Worm (Caenorhabditis elegans) whole organism, L4 larva: ENCODE data around the gene K09E3.7.

Experiments
- aha-1 ChIP-seq: fragments of 150-350 bp; peaks from one replicate; lab custom pipeline; 2014; ENCODE audit warnings: missing biosample characterization, missing genetic modification characterization
- hmg-1.1 ChIP-seq: fragments of 200-800 bp; sonication (Bioruptor generic); IDR thresholded peaks from 2 replicates; pipeline ENCODE4 v1.3.6; 2022; ENCODE audit warnings: missing genetic modification reagents, missing genetic modification characterization, missing compliant biosample characterization
- madf-9 ChIP-seq: fragments of 200-800 bp; sonication (Bioruptor generic); conservative IDR thresholded peaks from 2 replicates; pipeline ENCODE4 v1.3.6; 2022; ENCODE audit warnings: missing genetic modification reagents, missing genetic modification characterization, missing compliant biosample characterization
- nhr-41 ChIP-seq: fragments of 200-800 bp; sonication (Bioruptor generic); IDR thresholded peaks from 2 replicates; pipeline ENCODE4 v1.3.6; 2022; ENCODE audit warnings: missing genetic modification reagents, missing genetic modification characterization, missing compliant biosample characterization

- TF ChIP-seq aha-1 (tag; lab: Kevin White, UChicago) (no peak), nhr-41 (GFP tag; lab: Robert Waterston, UW) (no peak), hmg-1.1 (GFP tag; lab: Robert Waterston, UW) (no peak), madf-9 (no peak)
Observed at ce11 chrX:17100656-17101055, 33.7 kb downstream of the K09E3.7 start, which contains the start of gene lido-2.
